Worm (Caenorhabditis elegans): ENCODE results near the gene nas-31.

The nas-31 gene

DNA sequence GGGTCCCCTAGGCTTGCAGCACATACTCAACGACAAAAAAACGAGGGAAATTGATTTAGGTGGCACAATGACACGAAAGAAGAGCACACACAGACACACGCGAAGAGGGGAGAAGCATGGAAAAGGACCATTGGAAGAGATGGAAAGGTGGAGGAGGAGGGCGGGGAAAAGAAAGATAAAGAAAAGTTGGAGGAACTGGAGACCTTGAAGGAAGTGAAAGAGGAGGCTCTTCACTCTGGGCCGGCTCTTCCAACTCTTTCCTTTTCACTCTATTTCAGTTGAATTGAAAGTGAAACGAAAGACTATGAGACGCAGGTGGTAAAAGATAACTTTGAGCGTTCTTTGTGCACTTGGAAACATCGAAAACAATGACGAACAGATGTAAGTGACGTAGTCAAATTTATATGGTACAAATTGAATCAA lies 39.8 kb upstream of the nas-31 start (continued):
- TF ChIP-seq pqm-1 (tag; optimal IDR thresholded peaks at IDR 0.05) (no peak), ama-1 (optimal IDR thresholded peaks at IDR 0.05) (no peak), nhr-20 (tag; optimal IDR thresholded peaks at IDR 0.05) (peak; percentile 69), F16B12.6 (tag; optimal IDR thresholded peaks at IDR 0.05) (no peak), mep-1 (tag; optimal IDR thresholded peaks at IDR 0.05) (no peak), dsc-1 (tag; optimal IDR thresholded peaks at IDR 0.05) (peak; percentile 95), egl-27 (tag; optimal IDR thresholded peaks at IDR 0.05) (peak in 1 of 2 experiments; percentile 44), C16A3.4 (tag; optimal IDR thresholded peaks at IDR 0.05) (peak; percentile 50), nhr-12 (tag; optimal IDR thresholded peaks at IDR 0.05) (no peak), nhr-71 (tag; optimal IDR thresholded peaks at IDR 0.05) (peak; percentile 92), nhr-85 (tag) (peak; percentile 70), ztf-11 (tag; optimal IDR thresholded peaks at IDR 0.05) (peak in 1 of 2 experiments; percentile 18), vab-15 (tag; optimal IDR thresholded peaks at IDR 0.05) (no peak), efl-3 (GFP tag; optimal IDR thresholded peaks at IDR 0.05) (no peak), ceh-90 (tag; optimal IDR thresholded peaks at IDR 0.05) (no peak), elt-2 (tag; optimal IDR thresholded peaks at IDR 0.05) (no peak), ceh-8 (GFP tag; optimal IDR thresholded peaks at IDR 0.05) (peak; percentile 74), aha-1 (tag; optimal IDR thresholded peaks at IDR 0.05) (no peak), ces-1 (GFP tag; optimal IDR thresholded peaks at IDR 0.05) (peak; percentile 64), unc-98 (GFP tag; IDR thresholded peaks at IDR 0.05) (no peak), nhr-28 (tag; optimal IDR thresholded peaks at IDR 0.05) (no peak), lsy-2 (tag; optimal IDR thresholded peaks at IDR 0.05) (peak; percentile 46 to 61), Y116A8C.19 (tag; optimal IDR thresholded peaks at IDR 0.05; ENCODE audit: borderline replicate concordance) (no peak), lin-14 (GFP tag; optimal IDR thresholded peaks at IDR 0.05) (peak; percentile 96), efl-1 (optimal IDR thresholded peaks at IDR 0.05) (peak; percentile 26 to 49), efl-1 (GFP tag; optimal IDR thresholded peaks at IDR 0.05 in 1 of 2) (peak; percentile 22 to 94), lin-39 (tag; optimal IDR thresholded peaks at IDR 0.05) (no peak), tlp-1 (tag; optimal IDR thresholded peaks at IDR 0.05) (no peak), nhr-19 (GFP tag; conservative IDR thresholded peaks at IDR 0.05) (peak; percentile 99), lin-13 (GFP tag; optimal IDR thresholded peaks at IDR 0.05) (no peak), ceh-63 (GFP tag; optimal IDR thresholded peaks at IDR 0.05) (no peak), ets-5 (GFP tag; IDR thresholded peaks at IDR 0.05) (no peak), rnt-1 (tag; optimal IDR thresholded peaks at IDR 0.05) (peak; percentile 42), mab-9 (GFP tag; IDR thresholded peaks at IDR 0.05) (0 out of 2 replicates have a peak, but pooled peaks have one; percentile 37), ceh-88 (GFP tag; IDR thresholded peaks at IDR 0.05) (no peak), fos-1 (tag; optimal IDR thresholded peaks at IDR 0.05) (no peak), aly-2 (tag; optimal IDR thresholded peaks at IDR 0.05) (no peak), C34B4.2 (tag; optimal IDR thresholded peaks at IDR 0.05) (no peak), alr-1 (tag; optimal IDR thresholded peaks at IDR 0.05; ENCODE audit: borderline replicate concordance) (no peak), nhr-76 (tag; optimal IDR thresholded peaks at IDR 0.05) (no peak), sup-37 (GFP tag; optimal IDR thresholded peaks at IDR 0.05) (peak; percentile 5), lin-15B (tag; optimal IDR thresholded peaks at IDR 0.05) (no peak), elt-3 (tag; optimal IDR thresholded peaks at IDR 0.05) (no peak), lir-3 (tag; optimal IDR thresholded peaks at IDR 0.05; ENCODE audit: poor library complexity) (peak; percentile 59), sox-4 (tag; optimal IDR thresholded peaks at IDR 0.05) (no peak), snu-23 (GFP tag; optimal IDR thresholded peaks at IDR 0.05) (peak; percentile 85), nhr-77 (tag; optimal IDR thresholded peaks at IDR 0.05) (peak; percentile 48), egl-13 (tag; optimal IDR thresholded peaks at IDR 0.05) (peak; percentile 44), fkh-4 (tag; optimal IDR thresholded peaks at IDR 0.05; ENCODE audit: borderline replicate concordance) (peak; percentile 68), hpl-2 (GFP tag; optimal IDR thresholded peaks at IDR 0.05) (no peak), zag-1 (tag; optimal IDR thresholded peaks at IDR 0.05) (no peak), lin-35 (GFP tag; optimal IDR thresholded peaks at IDR 0.05) (peak; percentile 62 to 64), sptf-1 (tag; optimal IDR thresholded peaks at IDR 0.05) (no peak), unc-30 (tag; optimal IDR thresholded peaks at IDR 0.05) (no peak)

Measured in whole organism, L1 larva.